Worm (Caenorhabditis elegans) whole organism, L2 larva: Measurements from ENCODE around the gene cyp-33C4.
A peak's percentile ranks its signal among the peaks of the same experiment; 100 is the strongest.

Source experiments
- C34F6.9 ChIP-seq: fragments of 150-350 bp; optimal IDR thresholded peaks from 2 replicates; lab custom pipeline; 2014; ENCODE audit warnings: missing biosample characterization, missing genetic modification characterization
- F13H6.1 ChIP-seq: sonication (generic microtip); optimal IDR thresholded peaks from 2 replicates; lab custom pipeline; 2016; ENCODE audit warnings: missing genetic modification characterization, missing compliant biosample characterization
- Y55F3AM.14 ChIP-seq: fragments of 200-800 bp; sonication (Bioruptor generic); optimal IDR thresholded peaks from 2 replicates; lab custom pipeline; 2018; ENCODE audit warnings: mild to moderate bottlenecking, missing genetic modification characterization, missing compliant biosample characterization
- ZK546.5 ChIP-seq: sonication (generic microtip); optimal IDR thresholded peaks from 2 replicates; lab custom pipeline; 2017; ENCODE audit warnings: missing biosample characterization, missing genetic modification characterization
- aly-2 ChIP-seq: fragments of 150-350 bp; optimal IDR thresholded peaks from 2 replicates; lab custom pipeline; 2014; ENCODE audit warnings: missing biosample characterization, missing genetic modification characterization
- blmp-1 ChIP-seq: sonication (generic microtip); optimal IDR thresholded peaks from 2 replicates; lab custom pipeline; 2017; ENCODE audit warnings: missing genetic modification characterization, mild to moderate bottlenecking, missing compliant biosample characterization, antibody characterized with exemption, moderate library complexity; ENCODE audit not compliant: insufficient read depth
- ceh-16 ChIP-seq: fragments of 150-350 bp; optimal IDR thresholded peaks from 2 replicates; lab custom pipeline; 2014; ENCODE audit warnings: missing biosample characterization, missing genetic modification characterization
- ceh-82 ChIP-seq: fragments of 150-350 bp; optimal IDR thresholded peaks from 2 replicates; lab custom pipeline; 2014; ENCODE audit warnings: missing biosample characterization, missing genetic modification characterization
- crh-2 ChIP-seq: sonication (generic microtip); optimal IDR thresholded peaks from 2 replicates; lab custom pipeline; 2017; ENCODE audit warnings: missing biosample characterization, missing genetic modification characterization
- egl-27 ChIP-seq: sonication (generic microtip); optimal IDR thresholded peaks from 3 replicates; lab custom pipeline; 2017; ENCODE audit warnings: missing biosample characterization, missing genetic modification reagents, missing genetic modification characterization
- elt-1 ChIP-seq: fragments of 150-350 bp; optimal IDR thresholded peaks from 2 replicates; lab custom pipeline; 2014; ENCODE audit warnings: missing biosample characterization, missing genetic modification characterization
- elt-3 ChIP-seq: sonication (generic microtip); optimal IDR thresholded peaks from 2 replicates; lab custom pipeline; 2017; ENCODE audit warnings: missing biosample characterization, missing genetic modification characterization
- fos-1 ChIP-seq: fragments of 150-350 bp; optimal IDR thresholded peaks from 2 replicates; lab custom pipeline; 2014; ENCODE audit warnings: missing biosample characterization, missing genetic modification characterization
- gmeb-1 ChIP-seq: fragments of 150-350 bp; optimal IDR thresholded peaks from 2 replicates; lab custom pipeline; 2014; ENCODE audit warnings: missing biosample characterization, missing genetic modification characterization
- lin-11 ChIP-seq: fragments of 150-350 bp; sonication (generic microtip); optimal IDR thresholded peaks from 2 replicates; lab custom pipeline; 2014; ENCODE audit warnings: missing biosample characterization, missing genetic modification characterization, inconsistent platforms, mixed read lengths
- lin-13 ChIP-seq: fragments of 150-350 bp; optimal IDR thresholded peaks from 2 replicates; lab custom pipeline; 2014; ENCODE audit warnings: missing biosample characterization, missing genetic modification reagents, missing genetic modification characterization
- lsy-2 ChIP-seq, 2 experiments: fragments of 150-350 bp in 1 of 2; sonication (generic microtip) in 1 of 2; optimal IDR thresholded peaks; 2 replicates each; lab custom pipeline; 2014 to 2017; ENCODE audit warnings: missing biosample characterization in 2 of 2, missing genetic modification characterization in 2 of 2
- mbf-1 ChIP-seq: sonication (generic microtip); optimal IDR thresholded peaks from 2 replicates; lab custom pipeline; 2017; ENCODE audit warnings: missing biosample characterization, missing genetic modification characterization
- mdl-1 ChIP-seq, 2 experiments: fragments of 150-350 bp in 1 of 2; sonication (generic microtip) in 1 of 2; optimal IDR thresholded peaks; 2 replicates each; lab custom pipeline; 2017; ENCODE audit warnings: missing biosample characterization in 2 of 2, missing genetic modification characterization in 2 of 2
- nhr-10 ChIP-seq: sonication (generic microtip); optimal IDR thresholded peaks from 2 replicates; lab custom pipeline; 2017; ENCODE audit warnings: missing biosample characterization, missing genetic modification characterization
- nhr-11 ChIP-seq: fragments of 150-350 bp; optimal IDR thresholded peaks from 2 replicates; lab custom pipeline; 2014; ENCODE audit warnings: missing biosample characterization, missing genetic modification characterization
- nhr-129 ChIP-seq: fragments of 150-350 bp; optimal IDR thresholded peaks from 2 replicates; lab custom pipeline; 2014; ENCODE audit warnings: missing biosample characterization, missing genetic modification characterization
- nhr-21 ChIP-seq: fragments of 150-350 bp; optimal IDR thresholded peaks from 2 replicates; lab custom pipeline; 2014; ENCODE audit warnings: missing biosample characterization, missing genetic modification characterization
- nhr-237 ChIP-seq: fragments of 150-350 bp; optimal IDR thresholded peaks from 2 replicates; lab custom pipeline; 2014; ENCODE audit warnings: missing biosample characterization, missing genetic modification characterization
- nhr-6 ChIP-seq: fragments of 150-350 bp; optimal IDR thresholded peaks from 2 replicates; lab custom pipeline; 2014; ENCODE audit warnings: missing biosample characterization, missing genetic modification characterization
- skn-1 ChIP-seq: sonication (generic microtip); optimal IDR thresholded peaks from 2 replicates; lab custom pipeline; 2017; ENCODE audit warnings: missing biosample characterization, missing genetic modification characterization
- sma-9 ChIP-seq, 2 experiments: fragments of 150-350 bp in 1 of 2; sonication (generic microtip) in 1 of 2; optimal IDR thresholded peaks; 2 replicates each; lab custom pipeline; 2014 to 2016; ENCODE audit warnings: missing genetic modification characterization in 2 of 2, mild to moderate bottlenecking in 1 of 2, missing biosample characterization in 1 of 2, missing compliant biosample characterization in 1 of 2, missing genetic modification reagents in 1 of 2, moderate library complexity in 1 of 2
- snpc-4 ChIP-seq: fragments of 150-350 bp; optimal IDR thresholded peaks from 2 replicates; lab custom pipeline; 2014; ENCODE audit warnings: missing biosample characterization, missing genetic modification characterization
- unc-39 ChIP-seq: fragments of 150-350 bp; optimal IDR thresholded peaks from 2 replicates; lab custom pipeline; 2014; ENCODE audit warnings: missing biosample characterization, missing genetic modification characterization
- unc-55 ChIP-seq: fragments of 150-350 bp; sonication (generic microtip); optimal IDR thresholded peaks from 3 replicates; lab custom pipeline; 2014; ENCODE audit warnings: missing biosample characterization, missing genetic modification reagents, missing genetic modification characterization
- zag-1 ChIP-seq: fragments of 150-350 bp; optimal IDR thresholded peaks from 2 replicates; lab custom pipeline; 2014; ENCODE audit warnings: missing biosample characterization, missing genetic modification characterization
- ztf-1 ChIP-seq: fragments of 200-800 bp; sonication (Bioruptor generic); conservative IDR thresholded peaks from 2 replicates; pipeline ENCODE4 v1.3.6; 2022; ENCODE audit warnings: missing genetic modification characterization, missing compliant biosample characterization

cyp-33C4 gene

ce11 chrV:2235848-2236247 lies at the start of gene cyp-33C4:
Gene cyp-33C4 (plus strand): TSS chrV:2236140.
- TF ChIP-seq sma-9 (GFP tag; optimal IDR thresholded peaks at IDR 0.05; lab: Kevin White, UChicago) (peak; percentile 32), sma-9 (tag; optimal IDR thresholded peaks at IDR 0.05; lab: Kevin White, UChicago) (no peak), nhr-129 (tag; lab: Kevin White, UChicago) (peak; percentile 7), fos-1 (tag; lab: Kevin White, UChicago) (peak; percentile 31), ceh-82 (tag; lab: Kevin White, UChicago) (no peak), crh-2 (no peak), gmeb-1 (tag; lab: Kevin White, UChicago) (peak; percentile 3), C34F6.9 (peak; percentile 28), unc-55 (GFP tag; lab: Kevin White, UChicago) (peak; percentile 34), egl-27 (tag; lab: Kevin White, UChicago) (no peak)

ce11 chrV:2187864-2188345 lies 48.0 kb upstream of the cyp-33C4 start, which contains the start of gene Y5H2B.3:
Gene Y5H2B.3 (plus strand): TSS chrV:2188295.
- TF ChIP-seq nhr-21 (tag; lab: Kevin White, UChicago) (no peak), lin-11 (tag; lab: Kevin White, UChicago) (no peak), lin-13 (GFP tag; lab: Kevin White, UChicago) (no peak), snpc-4 (no peak), gmeb-1 (tag; lab: Kevin White, UChicago) (no peak), ceh-16 (tag; lab: Kevin White, UChicago) (no peak)
- TF ChIP-seq, all 48 proteins: peak for 0

ce11 chrV:2190383-2190782 lies 45.6 kb upstream of the cyp-33C4 start:
- TF ChIP-seq Y55F3AM.14 (no peak), ZK546.5 (tag; lab: Kevin White, UChicago) (no peak), mbf-1 (tag; lab: Kevin White, UChicago) (no peak), elt-1 (tag; lab: Kevin White, UChicago) (no peak), ztf-1 (GFP tag; lab: Robert Waterston, UW) (no peak), lsy-2 (tag; optimal IDR thresholded peaks at IDR 0.05; lab: Kevin White, UChicago) (no peak), lin-11 (tag; lab: Kevin White, UChicago) (no peak), elt-3 (tag; lab: Kevin White, UChicago) (no peak), unc-39 (no peak), blmp-1 (tag; lab: Kevin White, UChicago) (no peak), skn-1 (tag; lab: Kevin White, UChicago) (no peak), nhr-6 (no peak), lin-13 (GFP tag; lab: Kevin White, UChicago) (no peak)

- TF ChIP-seq nhr-10 (tag; lab: Kevin White, UChicago) = no peak
- no peak for TF ChIP-seq mdl-1 (tag; optimal IDR thresholded peaks at IDR 0.05; lab: Kevin White, UChicago)
Observed at ce11 chrV:2191122-2191521, 44.8 kb upstream of the cyp-33C4 start, which contains the start of gene srbc-42. Gene srbc-42 (minus strand): TSS chrV:2191222.

- TF ChIP-seq ceh-82 (tag; lab: Kevin White, UChicago) (no peak), C34F6.9 (no peak), nhr-6 (no peak), sma-9 (GFP tag; optimal IDR thresholded peaks at IDR 0.05; lab: Kevin White, UChicago) (peak; percentile 32), sma-9 (tag; optimal IDR thresholded peaks at IDR 0.05; lab: Kevin White, UChicago) (no peak), snpc-4 (no peak), unc-39 (no peak), lin-11 (tag; lab: Kevin White, UChicago) (no peak), gmeb-1 (tag; lab: Kevin White, UChicago) (peak; percentile 43), aly-2 (no peak), fos-1 (tag; lab: Kevin White, UChicago) (peak; percentile 15), F13H6.1 (no peak), nhr-11 (tag; lab: Kevin White, UChicago) (no peak), crh-2 (peak; percentile 13)
Observed at ce11 chrV:2192117-2192516, 43.8 kb upstream of the cyp-33C4 start, which contains the start of gene nhr-13. Gene nhr-13 (plus strand): TSS chrV:2192485.

ce11 chrV:2199594-2199993 lies 36.3 kb upstream of the cyp-33C4 start:
- no peak for TF ChIP-seq aly-2
- no peak for TF ChIP-seq lin-11 (tag; lab: Kevin White, UChicago)
- no peak for TF ChIP-seq nhr-129 (tag; lab: Kevin White, UChicago)
- no peak for TF ChIP-seq nhr-237 (tag; lab: Kevin White, UChicago)
- no peak for TF ChIP-seq sma-9 (GFP tag; optimal IDR thresholded peaks at IDR 0.05; lab: Kevin White, UChicago)
- TF ChIP-seq sma-9 (tag; optimal IDR thresholded peaks at IDR 0.05; lab: Kevin White, UChicago) = no peak
- TF ChIP-seq F13H6.1 = no peak
- no peak for TF ChIP-seq zag-1 (tag; lab: Kevin White, UChicago)
- no peak for TF ChIP-seq ceh-16 (tag; lab: Kevin White, UChicago)
- no peak for TF ChIP-seq egl-27 (tag; lab: Kevin White, UChicago)
- TF ChIP-seq nhr-6 = no peak
